Fruit fly (Drosophila melanogaster) whole organism, pupa: ENCODE data around the gene CG15922.

ENCODE experiments used
- CG13204 ChIP-seq: fragments of 200-800 bp; sonication (Bioruptor generic); optimal IDR thresholded peaks from 2 replicates; lab custom pipeline; 2018; ENCODE audit warnings: missing biosample characterization, mild to moderate bottlenecking, missing genetic modification characterization, moderate library complexity
- CG15710 ChIP-seq: fragments of 200-800 bp; sonication (Bioruptor generic); optimal IDR thresholded peaks from 2 replicates; lab custom pipeline; 2018; ENCODE audit warnings: missing biosample characterization, mild to moderate bottlenecking, missing genetic modification characterization, moderate library complexity
- CG17806 ChIP-seq: fragments of 200-800 bp; sonication (Bioruptor generic); optimal IDR thresholded peaks from 2 replicates; lab custom pipeline; 2018; ENCODE audit warnings: missing biosample characterization, mild to moderate bottlenecking, missing genetic modification characterization, moderate library complexity
- CG32121 ChIP-seq: fragments of 200-800 bp; sonication (Bioruptor generic); IDR thresholded peaks from 2 replicates; pipeline ENCODE4 v1.3.6; 2022; ENCODE audit warnings: missing biosample characterization, missing genetic modification characterization
- CG9948 ChIP-seq: fragments of 200-800 bp; sonication (Bioruptor generic); optimal IDR thresholded peaks from 2 replicates; lab custom pipeline; 2018; ENCODE audit warnings: missing biosample characterization, mild to moderate bottlenecking, missing genetic modification characterization, moderate library complexity
- D1 ChIP-seq: fragments of 200-800 bp; sonication (Bioruptor generic); optimal IDR thresholded peaks from 2 replicates; lab custom pipeline; 2018; ENCODE audit warnings: missing biosample characterization, mild to moderate bottlenecking, missing genetic modification characterization, moderate library complexity
- Ets98B ChIP-seq: fragments of 200-800 bp; sonication (Bioruptor generic); IDR thresholded peaks from 2 replicates; pipeline ENCODE4 v1.3.6; 2022; ENCODE audit warnings: missing biosample characterization, missing genetic modification characterization
- gl ChIP-seq: fragments of 200-800 bp; sonication (Bioruptor generic); optimal IDR thresholded peaks from 2 replicates; lab custom pipeline; 2018; ENCODE audit warnings: missing biosample characterization, mild to moderate bottlenecking, missing genetic modification characterization

DNA sequence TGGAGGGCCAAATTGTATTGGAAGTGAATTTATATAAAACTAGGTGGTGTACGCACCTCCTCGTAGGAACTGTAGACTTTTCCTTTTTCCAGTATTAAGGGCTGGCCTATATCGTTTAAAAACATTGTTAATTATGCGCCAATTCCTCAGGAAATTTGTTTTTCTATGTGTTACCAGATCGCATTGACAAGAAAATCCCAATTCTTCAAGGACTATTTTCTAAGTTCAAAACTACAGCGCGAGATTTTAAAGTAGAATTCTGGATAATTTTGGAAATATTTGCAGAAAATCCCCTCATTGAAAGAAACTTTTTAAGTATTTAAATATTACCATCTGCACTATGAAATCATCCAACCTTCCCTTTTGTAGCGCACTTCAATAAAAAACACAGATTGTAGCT lies 21.3 kb upstream of the CG15922 start, which contains the start of gene CG34008:
- TF ChIP-seq CG13204 (GFP tag; lab: Kevin White, UChicago): no peak
- TF ChIP-seq Ets98B (GFP tag; lab: Robert Waterston, UW): no peak
- no peak for TF ChIP-seq CG32121 (GFP tag; lab: Robert Waterston, UW)
- TF ChIP-seq D1 (tag; lab: Kevin White, UChicago): no peak
- TF ChIP-seq CG9948 (tag; lab: Kevin White, UChicago): no peak
- TF ChIP-seq CG15710 (tag; lab: Kevin White, UChicago): no peak
- TF ChIP-seq CG17806 (tag; lab: Kevin White, UChicago): no peak
- TF ChIP-seq gl (tag; lab: Kevin White, UChicago): no peak
